Worm (Caenorhabditis elegans) whole organism, early embryonic: Measurements from ENCODE around the gene egli-1.

ENCODE experiments used
- B0310.2 ChIP-seq: sonication (generic microtip); optimal IDR thresholded peaks from 2 replicates; lab custom pipeline; 2016; ENCODE audit warnings: mild to moderate bottlenecking, missing genetic modification characterization, missing compliant biosample characterization
- aly-1 ChIP-seq: sonication (generic microtip); optimal IDR thresholded peaks from 2 replicates; lab custom pipeline; 2016; ENCODE audit warnings: missing genetic modification characterization, missing compliant biosample characterization
- ama-1 ChIP-seq: fragments of 150-350 bp; optimal IDR thresholded peaks from 2 replicates; lab custom pipeline; 2014
- ceh-13 ChIP-seq: fragments of 200-800 bp; sonication (Bioruptor generic); optimal IDR thresholded peaks from 2 replicates; lab custom pipeline; 2018; ENCODE audit warnings: mild to moderate bottlenecking, missing genetic modification characterization, missing compliant biosample characterization
- ceh-36 ChIP-seq: sonication (generic microtip); optimal IDR thresholded peaks from 2 replicates; lab custom pipeline; 2016; ENCODE audit warnings: missing genetic modification characterization, inconsistent platforms, missing compliant biosample characterization
- ets-7 ChIP-seq: sonication (generic microtip); optimal IDR thresholded peaks from 2 replicates; lab custom pipeline; 2016; ENCODE audit warnings: missing genotype, missing genetic modification characterization, missing compliant biosample characterization
- flt-1 ChIP-seq: fragments of 200-800 bp; sonication (Bioruptor generic); IDR thresholded peaks from 2 replicates; pipeline ENCODE4 v1.3.6; 2022; ENCODE audit warnings: missing genetic modification characterization, missing compliant biosample characterization
- hmbx-1 ChIP-seq: sonication (generic microtip); optimal IDR thresholded peaks from 2 replicates; lab custom pipeline; 2016; ENCODE audit warnings: mild to moderate bottlenecking, missing genetic modification characterization, missing compliant biosample characterization
- pes-1 ChIP-seq: fragments of 200-800 bp; sonication (Bioruptor generic); IDR thresholded peaks from 2 replicates; pipeline ENCODE4 v1.3.6; 2022; ENCODE audit warnings: missing genetic modification reagents, missing genetic modification characterization, missing compliant biosample characterization
- scrt-1 ChIP-seq: fragments of 200-800 bp; sonication (Bioruptor generic); IDR thresholded peaks from 2 replicates; pipeline ENCODE4 v1.3.6; 2022; ENCODE audit warnings: missing genetic modification characterization, missing compliant biosample characterization
- sea-1 ChIP-seq: fragments of 200-800 bp; sonication (Bioruptor generic); conservative IDR thresholded peaks from 2 replicates; pipeline ENCODE4 v1.3.6; 2022; ENCODE audit warnings: missing genetic modification characterization, missing compliant biosample characterization
- tbx-37 ChIP-seq: fragments of 200-800 bp; sonication (Bioruptor generic); conservative IDR thresholded peaks from 2 replicates; pipeline ENCODE4 v1.3.6; 2022; ENCODE audit warnings: missing genetic modification reagents, missing genetic modification characterization, missing compliant biosample characterization

- no peak for TF ChIP-seq pes-1 (GFP tag; lab: Robert Waterston, UW)
- no peak for TF ChIP-seq aly-1 (tag; lab: Kevin White, UChicago)
- no peak for TF ChIP-seq B0310.2 (tag; lab: Kevin White, UChicago)
- 0 out of 2 replicates have a peak, but pooled peaks have one; percentile 6 for TF ChIP-seq sea-1
- TF ChIP-seq ceh-13 (GFP tag; lab: Kevin White, UChicago): no peak
- no peak for TF ChIP-seq ama-1 (lab: Kevin White, UChicago)
- 0 out of 2 replicates have a peak, but pooled peaks have one; percentile 10 for TF ChIP-seq tbx-37 (GFP tag; lab: Robert Waterston, UW)
- no peak for TF ChIP-seq ets-7 (tag; lab: Kevin White, UChicago)
- no peak for TF ChIP-seq flt-1
- no peak for TF ChIP-seq scrt-1 (GFP tag; lab: Robert Waterston, UW)
- no peak for TF ChIP-seq ceh-36
- TF ChIP-seq hmbx-1 (tag; lab: Kevin White, UChicago): no peak
Observed at ce11 chrII:9284358-9285170, 39.2 kb upstream of the egli-1 start.
